Fruit fly (Drosophila melanogaster) whole organism, embryonic: ENCODE measurements around the gene CG4297.
A peak's percentile ranks its signal among the peaks of the same experiment; 100 is the strongest.

Experiments used
- Ada2b ChIP-seq: fragments of 200-800 bp; sonication (Bioruptor generic); IDR thresholded peaks from 2 replicates; pipeline ENCODE4 v1.3.6; 2022; ENCODE audit warnings: missing biosample characterization, missing genetic modification characterization
- Adf1 ChIP-seq: fragments of 200-800 bp; sonication (Bioruptor generic); IDR thresholded peaks from 2 replicates; pipeline ENCODE4 v1.3.6; 2022; ENCODE audit warnings: missing biosample characterization, missing genetic modification characterization
- BtbVII ChIP-seq: fragments of 200-800 bp; sonication (Bioruptor generic); optimal IDR thresholded peaks from 3 replicates; lab custom pipeline; 2017; ENCODE audit warnings: missing biosample characterization, mild to moderate bottlenecking, missing genetic modification characterization
- CG10321 ChIP-seq: fragments of 200-800 bp; sonication (Bioruptor generic); IDR thresholded peaks from 2 replicates; pipeline ENCODE4 v1.3.6; 2022; ENCODE audit warnings: missing biosample characterization, missing genetic modification characterization
- CG10979 ChIP-seq: fragments of 200-800 bp; sonication (Bioruptor generic); optimal IDR thresholded peaks from 2 replicates; lab custom pipeline; 2018; ENCODE audit warnings: missing biosample characterization, mild to moderate bottlenecking, missing genetic modification characterization, moderate library complexity
- CG11696 ChIP-seq: fragments of 200-800 bp; sonication (Bioruptor generic); IDR thresholded peaks from 2 replicates; pipeline ENCODE4 v1.3.6; 2022; ENCODE audit warnings: missing biosample characterization, missing genetic modification characterization
- CG12104 ChIP-seq: fragments of 200-800 bp; sonication (Bioruptor generic); optimal IDR thresholded peaks from 3 replicates; lab custom pipeline; 2016; ENCODE audit warnings: missing biosample characterization, missing genetic modification characterization
- CG12219 ChIP-seq: fragments of 200-800 bp; sonication (Bioruptor generic); optimal IDR thresholded peaks from 3 replicates; lab custom pipeline; 2018; ENCODE audit warnings: missing biosample characterization, mild to moderate bottlenecking, missing genetic modification characterization
- CG12744 ChIP-seq: fragments of 200-800 bp; sonication (Bioruptor generic); optimal IDR thresholded peaks from 2 replicates; lab custom pipeline; 2016; ENCODE audit warnings: missing biosample characterization, missing genetic modification characterization
- CG13287 ChIP-seq: fragments of 200-800 bp; sonication (Bioruptor generic); IDR thresholded peaks from 2 replicates; pipeline ENCODE4 v1.3.6; 2022; ENCODE audit warnings: missing biosample characterization, missing genetic modification characterization; ENCODE audit not compliant: partially characterized antibody
- CG13624 ChIP-seq: fragments of 200-800 bp; sonication (Bioruptor generic); optimal IDR thresholded peaks from 2 replicates; lab custom pipeline; 2016; ENCODE audit warnings: missing biosample characterization, missing genetic modification characterization
- CG14667 ChIP-seq: fragments of 200-800 bp; sonication (Bioruptor generic); IDR thresholded peaks from 2 replicates; pipeline ENCODE4 v1.3.6; 2022; ENCODE audit warnings: missing biosample characterization, missing genetic modification characterization
- CG17328 ChIP-seq: fragments of 200-800 bp; sonication (Bioruptor generic); IDR thresholded peaks from 2 replicates; pipeline ENCODE4 v1.3.6; 2022; ENCODE audit warnings: missing biosample characterization, missing genetic modification characterization
- CG17361 ChIP-seq: fragments of 200-800 bp; sonication (Bioruptor generic); IDR thresholded peaks from 3 replicates; pipeline ENCODE4 v1.3.6; 2022; ENCODE audit warnings: missing biosample characterization, missing genetic modification characterization
- CG17829 ChIP-seq: fragments of 200-800 bp; optimal IDR thresholded peaks from 2 replicates; lab custom pipeline; 2019; ENCODE audit warnings: missing biosample characterization, mild to moderate bottlenecking, missing genetic modification characterization, moderate library complexity
- CG2199 ChIP-seq: fragments of 200-800 bp; sonication (Bioruptor generic); IDR thresholded peaks from 3 replicates; pipeline ENCODE4 v1.3.6; 2022; ENCODE audit warnings: missing biosample characterization, missing genetic modification characterization
- CG2712 ChIP-seq: fragments of 200-800 bp; optimal IDR thresholded peaks from 3 replicates; lab custom pipeline; 2019; ENCODE audit warnings: missing biosample characterization, mild to moderate bottlenecking, missing genetic modification characterization, moderate library complexity
- CG2875 ChIP-seq: fragments of 200-800 bp; sonication (Bioruptor generic); optimal IDR thresholded peaks from 2 replicates; lab custom pipeline; 2017; ENCODE audit warnings: missing biosample characterization, mild to moderate bottlenecking, missing genetic modification characterization, missing genetic modification reagents
- CG4854 ChIP-seq: fragments of 200-800 bp; sonication (Bioruptor generic); optimal IDR thresholded peaks from 2 replicates; lab custom pipeline; 2016; ENCODE audit warnings: missing biosample characterization, missing genetic modification characterization, inconsistent platforms
- CG6689 ChIP-seq: fragments of 200-800 bp; sonication (Bioruptor generic); IDR thresholded peaks from 2 replicates; pipeline ENCODE4 v1.3.6; 2022; ENCODE audit warnings: missing biosample characterization, missing genetic modification characterization
- CG9932 ChIP-seq: fragments of 200-800 bp; sonication (Bioruptor generic); IDR thresholded peaks from 2 replicates; pipeline ENCODE4 v1.3.6; 2022; ENCODE audit warnings: missing biosample characterization, missing genetic modification characterization
- Hand ChIP-seq: fragments of 200-800 bp; sonication (Bioruptor generic); optimal IDR thresholded peaks from 2 replicates; lab custom pipeline; 2017; ENCODE audit warnings: mild to moderate bottlenecking, missing biosample characterization, missing genetic modification reagents, missing genetic modification characterization
- Hmx ChIP-seq: fragments of 200-800 bp; sonication (Bioruptor generic); optimal IDR thresholded peaks from 2 replicates; lab custom pipeline; 2016; ENCODE audit warnings: missing biosample characterization, missing genetic modification characterization
- Max ChIP-seq: fragments of 200-800 bp; sonication (Bioruptor generic); optimal IDR thresholded peaks from 2 replicates; lab custom pipeline; 2016; ENCODE audit warnings: missing biosample characterization, mild to moderate bottlenecking, missing genetic modification characterization
- Oli ChIP-seq: fragments of 200-800 bp; sonication (Bioruptor generic); optimal IDR thresholded peaks from 2 replicates; lab custom pipeline; 2018; ENCODE audit warnings: missing biosample characterization, mild to moderate bottlenecking, missing genetic modification characterization, moderate library complexity
- Spps ChIP-seq: fragments of 200-800 bp; sonication (Bioruptor generic); optimal IDR thresholded peaks from 2 replicates; lab custom pipeline; 2018; ENCODE audit warnings: missing biosample characterization, mild to moderate bottlenecking, missing genetic modification characterization
- TFAM ChIP-seq: fragments of 200-800 bp; sonication (Bioruptor generic); optimal IDR thresholded peaks from 2 replicates; lab custom pipeline; 2017; ENCODE audit warnings: missing biosample characterization, missing genetic modification characterization, inconsistent platforms
- Xrp1 ChIP-seq: fragments of 200-800 bp; sonication (Bioruptor generic); IDR thresholded peaks from 2 replicates; pipeline ENCODE4 v1.3.6; 2022; ENCODE audit warnings: missing biosample characterization, missing genetic modification characterization
- ac ChIP-seq: fragments of 200-800 bp; sonication (Bioruptor generic); optimal IDR thresholded peaks from 3 replicates; lab custom pipeline; 2017; ENCODE audit warnings: missing biosample characterization, mild to moderate bottlenecking, missing genetic modification characterization
- ara ChIP-seq: fragments of 200-800 bp; sonication (Bioruptor generic); IDR thresholded peaks from 2 replicates; pipeline ENCODE4 v1.3.6; 2022; ENCODE audit warnings: missing biosample characterization, missing genetic modification characterization
- bigmax ChIP-seq: fragments of 200-800 bp; sonication (Bioruptor generic); optimal IDR thresholded peaks from 2 replicates; lab custom pipeline; 2018; ENCODE audit warnings: missing biosample characterization, mild to moderate bottlenecking, missing genetic modification characterization
- cas ChIP-seq: fragments of 200-800 bp; sonication (Bioruptor generic); IDR thresholded peaks from 2 replicates; pipeline ENCODE4 v1.3.6; 2022; ENCODE audit warnings: missing biosample characterization, missing genetic modification characterization
- dati ChIP-seq: fragments of 200-800 bp; sonication (Bioruptor generic); IDR thresholded peaks from 2 replicates; pipeline ENCODE4 v1.3.6; 2022; ENCODE audit warnings: missing biosample characterization, missing genetic modification characterization
- gcm2 ChIP-seq: fragments of 200-800 bp; sonication (Bioruptor generic); optimal IDR thresholded peaks from 2 replicates; lab custom pipeline; 2016; ENCODE audit warnings: missing biosample characterization, missing genetic modification characterization
- gem ChIP-seq: fragments of 200-800 bp; sonication (Bioruptor generic); optimal IDR thresholded peaks from 2 replicates; lab custom pipeline; 2019; ENCODE audit warnings: missing biosample characterization, mild to moderate bottlenecking, missing genetic modification characterization, moderate library complexity
- gfzf ChIP-seq: fragments of 200-800 bp; sonication (Bioruptor generic); optimal IDR thresholded peaks from 2 replicates; lab custom pipeline; 2016; ENCODE audit warnings: missing biosample characterization, mild to moderate bottlenecking, missing genetic modification characterization, moderate library complexity
- h ChIP-seq: fragments of >200 bp; optimal IDR thresholded peaks from 2 replicates; lab custom pipeline; 2017
- hkb ChIP-seq, 2 experiments: fragments of 200-800 bp in 1 of 2; fragments of >200 bp in 1 of 2; sonication (Bioruptor generic) in 1 of 2; IDR thresholded peaks in 1 of 2; optimal IDR thresholded peaks in 1 of 2; 2 replicates each; pipeline versions ENCODE4 v1.3.6 to Lab custom; 2017 to 2022; ENCODE audit warnings: missing biosample characterization in 1 of 2, missing genetic modification characterization in 1 of 2
- jing ChIP-seq: fragments of 200-800 bp; sonication (Bioruptor generic); optimal IDR thresholded peaks from 2 replicates; lab custom pipeline; 2018; ENCODE audit warnings: missing biosample characterization, mild to moderate bottlenecking, missing genetic modification characterization
- ken ChIP-seq: fragments of 200-800 bp; sonication (Bioruptor generic); IDR thresholded peaks from 3 replicates; pipeline ENCODE4 v1.3.6; 2022; ENCODE audit warnings: missing biosample characterization, missing genetic modification characterization
- lbe ChIP-seq: fragments of 200-800 bp; sonication (Bioruptor generic); optimal IDR thresholded peaks from 2 replicates; lab custom pipeline; 2016; ENCODE audit warnings: missing biosample characterization, mild to moderate bottlenecking, missing genetic modification characterization
- nau ChIP-seq: fragments of 200-800 bp; sonication (Bioruptor generic); optimal IDR thresholded peaks from 3 replicates; lab custom pipeline; 2017; ENCODE audit warnings: missing biosample characterization, mild to moderate bottlenecking, missing genetic modification characterization, missing genetic modification reagents
- onecut ChIP-seq: fragments of 200-800 bp; sonication (Bioruptor generic); IDR thresholded peaks from 2 replicates; pipeline ENCODE4 v1.3.6; 2022; ENCODE audit warnings: missing biosample characterization, missing genetic modification characterization
- phol ChIP-seq: fragments of 200-800 bp; sonication (Bioruptor generic); optimal IDR thresholded peaks from 3 replicates; lab custom pipeline; 2018; ENCODE audit warnings: missing biosample characterization, mild to moderate bottlenecking, missing genetic modification characterization, moderate library complexity
- psq ChIP-seq: fragments of 200-800 bp; sonication (Bioruptor generic); optimal IDR thresholded peaks from 2 replicates; lab custom pipeline; 2017; ENCODE audit warnings: missing biosample characterization, missing genetic modification characterization
- pzg ChIP-seq: fragments of 200-800 bp; sonication (Bioruptor generic); optimal IDR thresholded peaks from 3 replicates; lab custom pipeline; 2018; ENCODE audit warnings: missing biosample characterization, mild to moderate bottlenecking, missing genetic modification characterization, moderate library complexity
- rib ChIP-seq: fragments of 200-800 bp; sonication (Bioruptor generic); IDR thresholded peaks from 2 replicates; pipeline ENCODE4 v1.3.6; 2022; ENCODE audit warnings: missing biosample characterization, missing genetic modification characterization
- salm ChIP-seq: fragments of 200-800 bp; sonication (Bioruptor generic); optimal IDR thresholded peaks from 2 replicates; lab custom pipeline; 2018; ENCODE audit warnings: missing biosample characterization, mild to moderate bottlenecking, missing genetic modification characterization
- sens ChIP-seq: fragments of 200-800 bp; sonication (Bioruptor generic); peaks from one replicate; lab custom pipeline; 2016; ENCODE audit warnings: missing biosample characterization, missing genetic modification characterization
- tll ChIP-seq, 2 experiments: fragments of 200-800 bp in 1 of 2; fragments of >200 bp in 1 of 2; sonication (Bioruptor generic) in 1 of 2; optimal IDR thresholded peaks; 2 replicates each; lab custom pipeline; 2017 to 2019; ENCODE audit warnings: missing biosample characterization in 2 of 2, missing genetic modification characterization in 2 of 2, mild to moderate bottlenecking in 1 of 2, moderate library complexity in 1 of 2
- yki ChIP-seq: fragments of >200 bp; optimal IDR thresholded peaks from 3 replicates; lab custom pipeline; 2018

The CG4297 gene

DNA sequence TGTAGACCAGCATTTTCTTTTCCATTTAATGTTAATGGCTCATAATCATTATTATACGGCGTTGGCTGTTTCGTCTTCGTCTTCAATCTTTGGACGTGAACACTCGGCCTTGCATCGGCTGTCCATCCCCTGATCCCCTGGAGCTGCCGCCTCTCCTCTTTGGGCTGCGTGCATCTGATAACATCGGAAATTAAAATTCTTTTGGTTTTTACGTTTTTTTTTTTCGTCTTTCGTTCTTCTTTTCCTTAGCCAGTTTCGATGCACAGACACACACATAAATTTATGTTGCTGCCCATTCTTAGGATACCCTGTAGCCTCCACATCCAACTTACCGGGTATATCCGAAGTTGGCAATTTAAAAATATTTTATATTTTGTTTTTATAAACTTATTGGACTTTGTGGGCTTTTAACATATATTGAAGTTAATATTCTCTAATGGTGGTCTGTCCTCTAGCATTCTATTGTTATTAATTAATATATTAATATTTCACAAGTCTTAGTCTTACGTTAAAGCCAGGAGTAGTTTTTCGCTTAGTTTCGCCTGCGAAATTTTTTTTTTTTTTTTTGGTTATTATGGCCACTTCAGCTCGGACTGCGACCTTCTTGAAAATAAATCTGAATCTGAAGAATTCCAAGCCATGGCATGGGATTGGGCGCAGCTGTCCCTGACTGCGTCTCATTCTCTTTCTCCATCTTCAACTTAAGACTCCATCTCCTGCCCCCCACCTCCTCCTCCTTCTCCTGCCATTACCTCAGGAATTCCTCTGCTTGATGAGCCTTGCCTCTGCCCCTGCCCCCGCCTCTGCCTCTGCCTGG is 31.2 kb downstream of the CG4297 start (continued):
- TF ChIP-seq Hmx (no peak), gcm2 (GFP tag; lab: Kevin White, UChicago) (no peak), hkb (optimal IDR thresholded peaks at IDR 0.05; lab: Kevin White, UChicago) (no peak), hkb (GFP tag; IDR thresholded peaks at IDR 0.05; lab: Robert Waterston, UW) (no peak), cas (GFP tag; lab: Robert Waterston, UW) (no peak), onecut (GFP tag; lab: Robert Waterston, UW) (no peak), gfzf (no peak), Ada2b (GFP tag; lab: Robert Waterston, UW) (no peak), ken (GFP tag; lab: Robert Waterston, UW) (no peak), CG6689 (GFP tag; lab: Robert Waterston, UW) (peak; percentile 58), sens (peak; percentile 73), CG10979 (tag; lab: Kevin White, UChicago) (peak; percentile 88), Xrp1 (peak; percentile 78), yki (lab: Kevin White, UChicago) (no peak), CG9932 (no peak), CG17829 (peak; percentile 84), ara (peak; percentile 50; the same call in 1 of the 2 replicates), CG11696 (GFP tag; lab: Robert Waterston, UW) (no peak), CG2199 (no peak)

- no peak for TF ChIP-seq ac (GFP tag; lab: Kevin White, UChicago)
- TF ChIP-seq salm (tag; lab: Kevin White, UChicago): no peak
- no peak for TF ChIP-seq tll (GFP tag; optimal IDR thresholded peaks at IDR 0.05; lab: Kevin White, UChicago)
- no peak for TF ChIP-seq bigmax
- no peak for TF ChIP-seq Max
- 0 out of 3 replicates have a peak, but pooled peaks have one; percentile 23 for TF ChIP-seq CG17361 (GFP tag; lab: Robert Waterston, UW)
- TF ChIP-seq dati: no peak
- TF ChIP-seq TFAM (GFP tag; lab: Kevin White, UChicago): no peak
- no peak for TF ChIP-seq BtbVII (GFP tag; lab: Kevin White, UChicago)
- TF ChIP-seq Spps (tag; lab: Kevin White, UChicago): peak; percentile 15
- TF ChIP-seq CG14667 (GFP tag; lab: Robert Waterston, UW): no peak
- no peak for TF ChIP-seq psq (GFP tag; lab: Kevin White, UChicago)
- no peak for TF ChIP-seq pzg (GFP tag; lab: Kevin White, UChicago)
- no peak for TF ChIP-seq CG17328 (GFP tag; lab: Robert Waterston, UW)
- no peak for TF ChIP-seq Oli (tag; lab: Kevin White, UChicago)
- peak; percentile 88 for TF ChIP-seq lbe (GFP tag; lab: Kevin White, UChicago)
- TF ChIP-seq CG12744 (GFP tag; lab: Kevin White, UChicago): no peak
- peak; percentile 29 for TF ChIP-seq gem (tag; lab: Kevin White, UChicago)
- no peak for TF ChIP-seq CG13624 (GFP tag; lab: Kevin White, UChicago)
- TF ChIP-seq CG13287 (GFP tag; lab: Robert Waterston, UW): no peak
- TF ChIP-seq CG2875 (GFP tag; lab: Kevin White, UChicago): no peak
- TF ChIP-seq Adf1 (GFP tag; lab: Robert Waterston, UW): no peak
- TF ChIP-seq CG12104 (GFP tag; lab: Kevin White, UChicago): no peak
- TF ChIP-seq sens: peak; percentile 79
- no peak for TF ChIP-seq CG4854 (GFP tag; lab: Kevin White, UChicago)
- peak; percentile 53 for TF ChIP-seq CG2712 (tag; lab: Kevin White, UChicago)
- no peak for TF ChIP-seq jing
- no peak for TF ChIP-seq CG10321 (GFP tag; lab: Robert Waterston, UW)
- TF ChIP-seq nau: no peak
- no peak for TF ChIP-seq h
- TF ChIP-seq phol (tag; lab: Kevin White, UChicago): peak; percentile 22
- TF ChIP-seq Hand (GFP tag; lab: Kevin White, UChicago): no peak
- TF ChIP-seq rib: no peak
- no peak for TF ChIP-seq CG12219 (GFP tag; lab: Kevin White, UChicago)
Observed at dm6 chr2L:439339-439738, 32.7 kb downstream of the CG4297 start.
